Worm (Caenorhabditis elegans): ENCODE results near the gene nhr-235.
A peak's percentile ranks its signal among the peaks of the same experiment; 100 is the strongest.

nhr-235 gene

ce11 chrII:12666042-12666441 lies 25.6 kb downstream of the nhr-235 start:
- TF ChIP-seq spr-1 (tag; optimal IDR thresholded peaks at IDR 0.05) (no peak), hlh-11 (tag; optimal IDR thresholded peaks at IDR 0.05) (no peak), F26F4.8 (GFP tag; conservative IDR thresholded peaks at IDR 0.05) (no peak), jun-1 (tag; optimal IDR thresholded peaks at IDR 0.05) (no peak), dve-1 (tag; optimal IDR thresholded peaks at IDR 0.05; ENCODE audit: insufficient read depth) (no peak), madf-9 (GFP tag; conservative IDR thresholded peaks at IDR 0.05) (0 out of 2 replicates have a peak, but pooled peaks have one; percentile 24), set-16 (GFP tag; IDR thresholded peaks at IDR 0.05) (peak; percentile 52; the same call in 1 of the 2 replicates), tag-97 (GFP tag; IDR thresholded peaks at IDR 0.05) (no peak), mxl-2 (GFP tag; conservative IDR thresholded peaks at IDR 0.05) (no peak), F10B5.3 (tag; optimal IDR thresholded peaks at IDR 0.05) (no peak), madf-5 (GFP tag; IDR thresholded peaks at IDR 0.05) (no peak), mdl-1 (tag; optimal IDR thresholded peaks at IDR 0.05) (no peak), nhr-11 (tag; optimal IDR thresholded peaks at IDR 0.05) (no peak), tra-1 (GFP tag; IDR thresholded peaks at IDR 0.05) (peak; percentile 91), F49E8.2 (tag; optimal IDR thresholded peaks at IDR 0.05; ENCODE audit: borderline replicate concordance) (no peak), lin-13 (GFP tag; optimal IDR thresholded peaks at IDR 0.05) (peak; percentile 24), daf-16 (GFP tag; optimal IDR thresholded peaks at IDR 0.05) (no peak), daf-16 (tag; optimal IDR thresholded peaks at IDR 0.05) (no peak), ceh-32 (tag; optimal IDR thresholded peaks at IDR 0.05; ENCODE audit: poor library complexity) (no peak), D1046.2 (GFP tag; IDR thresholded peaks at IDR 0.05) (no peak), ceh-44 (GFP tag; IDR thresholded peaks at IDR 0.05) (no peak), lim-7 (GFP tag; IDR thresholded peaks at IDR 0.05) (no peak), nhr-28 (tag; optimal IDR thresholded peaks at IDR 0.05) (no peak), pha-4 (GFP tag; IDR thresholded peaks at IDR 0.05) (no peak), pha-4 (tag; optimal IDR thresholded peaks at IDR 0.05) (no peak), dmd-9 (GFP tag; IDR thresholded peaks at IDR 0.05) (no peak), fkh-10 (GFP tag; optimal IDR thresholded peaks at IDR 0.05) (no peak), ZK546.5 (tag; optimal IDR thresholded peaks at IDR 0.05) (no peak), ztf-11 (tag; optimal IDR thresholded peaks at IDR 0.05) (no peak), Y48G9A.11 (GFP tag; IDR thresholded peaks at IDR 0.05) (0 out of 2 replicates have a peak, but pooled peaks have one; percentile 50), nhr-102 (tag; optimal IDR thresholded peaks at IDR 0.05) (no peak), mdt-29 (GFP tag; IDR thresholded peaks at IDR 0.05) (no peak), aha-1 (tag) (peak; percentile 62)

ce11 chrII:12668148-12668547 lies 27.7 kb downstream of the nhr-235 start:
- TF ChIP-seq lsy-2 (tag; optimal IDR thresholded peaks at IDR 0.05) (no peak), rbr-2 (tag; optimal IDR thresholded peaks at IDR 0.05) (no peak), hlh-30 (tag; optimal IDR thresholded peaks at IDR 0.05; ENCODE audit: insufficient read depth) (no peak), pha-4 (GFP tag; IDR thresholded peaks at IDR 0.05) (no peak), pha-4 (tag; optimal IDR thresholded peaks at IDR 0.05) (no peak), F37D6.2 (tag; optimal IDR thresholded peaks at IDR 0.05) (no peak), tra-1 (GFP tag; IDR thresholded peaks at IDR 0.05) (peak; percentile 6; the same call in 1 of the 2 replicates), madf-9 (GFP tag; conservative IDR thresholded peaks at IDR 0.05) (no peak), nhr-237 (tag; optimal IDR thresholded peaks at IDR 0.05) (no peak), snpc-4 (tag; optimal IDR thresholded peaks at IDR 0.05) (no peak), ceh-28 (tag; optimal IDR thresholded peaks at IDR 0.05) (no peak), unc-39 (tag; optimal IDR thresholded peaks at IDR 0.05) (no peak), aly-2 (tag; optimal IDR thresholded peaks at IDR 0.05) (no peak), Y5F2A.4 (GFP tag; optimal IDR thresholded peaks at IDR 0.05) (no peak), T20F7.1 (GFP tag; optimal IDR thresholded peaks at IDR 0.05) (no peak), madf-5 (GFP tag; IDR thresholded peaks at IDR 0.05) (no peak), daf-12 (tag; optimal IDR thresholded peaks at IDR 0.05) (no peak), lin-29 (GFP tag; IDR thresholded peaks at IDR 0.05) (no peak), gei-8 (GFP tag; optimal IDR thresholded peaks at IDR 0.05) (no peak), ztf-7 (tag; optimal IDR thresholded peaks at IDR 0.05) (no peak), daf-8 (GFP tag; IDR thresholded peaks at IDR 0.05) (no peak), hmg-1.1 (GFP tag; IDR thresholded peaks at IDR 0.05) (no peak), cey-2 (tag; optimal IDR thresholded peaks at IDR 0.05; ENCODE audit: borderline replicate concordance, insufficient read depth) (no peak), mdt-29 (GFP tag; IDR thresholded peaks at IDR 0.05) (no peak), lin-15B (tag; optimal IDR thresholded peaks at IDR 0.05) (no peak), unc-130 (GFP tag; optimal IDR thresholded peaks at IDR 0.05) (no peak)

Data from whole organism, L4 larva.